Fruit fly (Drosophila melanogaster) whole organism, wandering third instar larva: Measurements from ENCODE around the gene foi.

Experiments
- Abd-B ChIP-seq: fragments of >200 bp; optimal IDR thresholded peaks from 2 replicates; lab custom pipeline; 2017; ENCODE audit warnings: missing biosample characterization, missing genetic modification characterization
- CG32264 ChIP-seq: fragments of 200-800 bp; sonication (Bioruptor generic); optimal IDR thresholded peaks from 2 replicates; lab custom pipeline; 2016; ENCODE audit warnings: missing biosample characterization, missing genetic modification characterization
- CG9705 ChIP-seq: fragments of 200-800 bp; sonication (Bioruptor generic); optimal IDR thresholded peaks from 2 replicates; lab custom pipeline; 2018; ENCODE audit warnings: missing biosample characterization, mild to moderate bottlenecking, missing genetic modification characterization
- CrebA ChIP-seq: fragments of 200-800 bp; sonication (Bioruptor generic); optimal IDR thresholded peaks from 2 replicates; lab custom pipeline; 2016; ENCODE audit warnings: missing biosample characterization, mild to moderate bottlenecking, missing genetic modification characterization, borderline replicate concordance
- Dfd ChIP-seq: fragments of >200 bp; optimal IDR thresholded peaks from 2 replicates; lab custom pipeline; 2017; ENCODE audit warnings: missing biosample characterization, missing genetic modification characterization
- Dif ChIP-seq: fragments of 200-275, 200-300 bp; sonication (Bioruptor generic); optimal IDR thresholded peaks from 2 replicates; lab custom pipeline; 2018; ENCODE audit warnings: missing biosample characterization, missing genetic modification characterization; ENCODE audit not compliant: partially characterized antibody
- HLH106 ChIP-seq: fragments of 200-800 bp; optimal IDR thresholded peaks from 3 replicates; lab custom pipeline; 2019; ENCODE audit warnings: missing biosample characterization, mild to moderate bottlenecking, missing genetic modification characterization, moderate library complexity
- Hnf4 ChIP-seq: fragments of 200-800 bp; sonication (Bioruptor generic); optimal IDR thresholded peaks from 2 replicates; lab custom pipeline; 2016; ENCODE audit warnings: missing biosample characterization, mild to moderate bottlenecking, missing genetic modification characterization
- Hr78 ChIP-seq: fragments of >200 bp; optimal IDR thresholded peaks from 2 replicates; lab custom pipeline; 2017; ENCODE audit warnings: missing biosample characterization, missing genetic modification characterization
- Hr83 ChIP-seq: fragments of 200-300 bp; sonication (Bioruptor generic); optimal IDR thresholded peaks from 2 replicates; lab custom pipeline; 2016; ENCODE audit warnings: missing biosample characterization, mild to moderate bottlenecking, missing genetic modification characterization, moderate library complexity; ENCODE audit not compliant: poor library complexity, severe bottlenecking
- Mio ChIP-seq: sonication (Bioruptor generic); optimal IDR thresholded peaks from 2 replicates; lab custom pipeline; 2016; ENCODE audit warnings: missing biosample characterization, missing genetic modification characterization
- Myc ChIP-seq: fragments of >200 bp; optimal IDR thresholded peaks from 2 replicates; lab custom pipeline; 2017
- N ChIP-seq: fragments of >200 bp; optimal IDR thresholded peaks from 2 replicates; lab custom pipeline; 2018; ENCODE audit warnings: missing biosample characterization, missing external identifiers, missing genetic modification characterization
- OdsH ChIP-seq: fragments of 200-800 bp; sonication (Bioruptor generic); optimal IDR thresholded peaks from 2 replicates; lab custom pipeline; 2016; ENCODE audit warnings: missing biosample characterization, mild to moderate bottlenecking, missing genetic modification characterization
- Rel ChIP-seq, 2 experiments: fragments of 200-800 bp; sonication (Bioruptor generic) in 1 of 2; optimal IDR thresholded peaks; 2 replicates in 1 of 2; 3 replicates in 1 of 2; lab custom pipeline; 2016 to 2019; ENCODE audit warnings: mild to moderate bottlenecking in 2 of 2, missing biosample characterization in 2 of 2, missing genetic modification characterization in 2 of 2, moderate library complexity in 1 of 2
- Sp1 ChIP-seq: fragments of 200-800 bp; sonication (Bioruptor generic); optimal IDR thresholded peaks from 3 replicates; lab custom pipeline; 2019; ENCODE audit warnings: missing biosample characterization, mild to moderate bottlenecking, missing genetic modification characterization, moderate library complexity
- Vsx2 ChIP-seq: fragments of 200-300, 225-300 bp; sonication (Bioruptor generic); optimal IDR thresholded peaks from 2 replicates; lab custom pipeline; 2018; ENCODE audit warnings: missing biosample characterization, missing genetic modification characterization; ENCODE audit not compliant: partially characterized antibody
- br ChIP-seq: fragments of 200-800 bp; sonication (Bioruptor generic); optimal IDR thresholded peaks from 2 replicates; lab custom pipeline; 2016; ENCODE audit warnings: missing biosample characterization, missing genetic modification characterization
- brk ChIP-seq: fragments of 200-800 bp; sonication (Bioruptor generic); optimal IDR thresholded peaks from 2 replicates; lab custom pipeline; 2016; ENCODE audit warnings: missing biosample characterization, mild to moderate bottlenecking, missing genetic modification characterization
- dl ChIP-seq, 2 experiments: fragments of 175-275, 200-275 bp in 1 of 2; fragments of 200-275 bp in 1 of 2; sonication (Bioruptor generic); optimal IDR thresholded peaks; lab custom pipeline; 2018; ENCODE audit warnings: mild to moderate bottlenecking in 2 of 2, missing biosample characterization in 2 of 2, missing genetic modification characterization in 2 of 2, moderate library complexity in 2 of 2; ENCODE audit not compliant: partially characterized antibody in 2 of 2, insufficient read depth in 1 of 2
- dmrt93B ChIP-seq: fragments of 200-800 bp; sonication (Bioruptor generic); optimal IDR thresholded peaks from 2 replicates; lab custom pipeline; 2018; ENCODE audit warnings: missing biosample characterization, mild to moderate bottlenecking, missing genetic modification characterization
- dsf ChIP-seq: sonication (Bioruptor generic); optimal IDR thresholded peaks from 2 replicates; lab custom pipeline; 2016; ENCODE audit warnings: missing biosample characterization, missing genetic modification characterization, borderline replicate concordance
- ey ChIP-seq: fragments of 200-800 bp; sonication (Bioruptor generic); optimal IDR thresholded peaks from 2 replicates; lab custom pipeline; 2016; ENCODE audit warnings: missing biosample characterization, missing genetic modification characterization
- foxo ChIP-seq, 2 experiments: fragments of 200-800 bp; sonication (Bioruptor generic); optimal IDR thresholded peaks; 2 replicates in 1 of 2; 3 replicates in 1 of 2; lab custom pipeline; 2016 to 2017; ENCODE audit warnings: missing biosample characterization in 2 of 2, missing genetic modification characterization in 2 of 2
- fru ChIP-seq: fragments of 200-800 bp; sonication (Bioruptor generic); optimal IDR thresholded peaks from 3 replicates; lab custom pipeline; 2016; ENCODE audit warnings: missing biosample characterization, mild to moderate bottlenecking, missing genetic modification characterization
- h ChIP-seq: fragments of 200-800 bp; sonication (Bioruptor generic); optimal IDR thresholded peaks from 3 replicates; lab custom pipeline; 2016; ENCODE audit warnings: missing biosample characterization, mild to moderate bottlenecking, missing genetic modification characterization
- jim ChIP-seq: fragments of 175-275, 200-325 bp; sonication (Bioruptor generic); optimal IDR thresholded peaks from 2 replicates; lab custom pipeline; 2016; ENCODE audit warnings: missing biosample characterization, mild to moderate bottlenecking, missing genetic modification characterization
- lola ChIP-seq: fragments of >200 bp; optimal IDR thresholded peaks from 2 replicates; lab custom pipeline; 2017; ENCODE audit warnings: missing biosample characterization, missing genetic modification characterization
- pan ChIP-seq: fragments of >200 bp; optimal IDR thresholded peaks from 2 replicates; lab custom pipeline; 2017
- psq ChIP-seq: fragments of 200-800 bp; sonication (Bioruptor generic); optimal IDR thresholded peaks from 3 replicates; lab custom pipeline; 2017; ENCODE audit warnings: missing biosample characterization, mild to moderate bottlenecking, missing genetic modification characterization, moderate library complexity
- rgr ChIP-seq: fragments of 200-800 bp; sonication (Bioruptor generic); optimal IDR thresholded peaks from 3 replicates; lab custom pipeline; 2016; ENCODE audit warnings: missing biosample characterization, mild to moderate bottlenecking, missing genetic modification characterization
- sage ChIP-seq: fragments of 200-800 bp; sonication (Bioruptor generic); optimal IDR thresholded peaks from 2 replicates; lab custom pipeline; 2016; ENCODE audit warnings: missing biosample characterization, mild to moderate bottlenecking, missing genetic modification characterization
- sv ChIP-seq: fragments of 200-800 bp; sonication (Bioruptor generic); optimal IDR thresholded peaks from 3 replicates; lab custom pipeline; 2016; ENCODE audit warnings: missing biosample characterization, missing genetic modification characterization
- tai ChIP-seq: sonication (Bioruptor generic); optimal IDR thresholded peaks from 2 replicates; lab custom pipeline; 2016; ENCODE audit warnings: missing biosample characterization, missing genetic modification characterization
- usp ChIP-seq: fragments of >200 bp; optimal IDR thresholded peaks from 2 replicates; lab custom pipeline; 2017; ENCODE audit warnings: missing biosample characterization, missing genetic modification characterization
- woc ChIP-seq: sonication (Bioruptor generic); optimal IDR thresholded peaks from 2 replicates; lab custom pipeline; 2016; ENCODE audit warnings: missing biosample characterization, mild to moderate bottlenecking, missing genetic modification characterization

Gene foi

dm6 chr3L:8524816-8525625 is at the start of gene foi, which contains the start of gene GstO1:
TSS of gene foi (plus strand) at chr3L:8525244.
TSS of gene GstO1 (minus strand) at chr3L:8524866.
- TF ChIP-seq usp (no peak), psq (GFP tag; lab: Kevin White, UChicago) (peak; percentile 35), tai (GFP tag; lab: Kevin White, UChicago) (no peak), Dfd (GFP tag; lab: Kevin White, UChicago) (no peak), CG9705 (no peak), N (GFP tag; lab: Kevin White, UChicago) (no peak), Abd-B (GFP tag; lab: Kevin White, UChicago) (no peak), sage (GFP tag; lab: Kevin White, UChicago) (peak; percentile 17), woc (GFP tag; lab: Kevin White, UChicago) (no peak), br (GFP tag; lab: Kevin White, UChicago) (no peak), brk (GFP tag; lab: Kevin White, UChicago) (no peak), OdsH (no peak), sv (peak; percentile 18), Hr78 (GFP tag; lab: Kevin White, UChicago) (no peak), lola (no peak), ey (GFP tag; lab: Kevin White, UChicago) (no peak), fru (peak; percentile 33), pan (lab: Kevin White, UChicago) (no peak), h (GFP tag; lab: Kevin White, UChicago) (peak; percentile 45), rgr (peak; percentile 31), jim (no peak), CrebA (GFP tag; lab: Kevin White, UChicago) (no peak), Vsx2 (GFP tag; lab: Kevin White, UChicago) (no peak), Dif (GFP tag; lab: Kevin White, UChicago) (peak; percentile 19), Mio (GFP tag; lab: Kevin White, UChicago) (no peak), Myc (lab: Kevin White, UChicago) (no peak), dl (GFP tag; optimal IDR thresholded peaks at IDR 0.05; lab: Kevin White, UChicago; ENCODE audit: insufficient read depth in 1 of 2, partially characterized antibody in 2 of 2) (no peak), foxo (GFP tag; optimal IDR thresholded peaks at IDR 0.05; lab: Kevin White, UChicago) (peak in 1 of 2 experiments; percentile 42), dmrt93B (GFP tag; lab: Kevin White, UChicago) (no peak), Hr83 (GFP tag; lab: Kevin White, UChicago) (peak; percentile 83), Rel (GFP tag; optimal IDR thresholded peaks at IDR 0.05; lab: Kevin White, UChicago) (no peak), Rel (tag; optimal IDR thresholded peaks at IDR 0.05; lab: Kevin White, UChicago) (peak; percentile 12), HLH106 (tag; lab: Kevin White, UChicago) (peak; percentile 52), Sp1 (GFP tag; lab: Kevin White, UChicago) (peak; percentile 21), dsf (GFP tag; lab: Kevin White, UChicago) (no peak), Hnf4 (GFP tag; lab: Kevin White, UChicago) (peak; percentile 33), CG32264 (GFP tag; lab: Kevin White, UChicago) (no peak)

DNA sequence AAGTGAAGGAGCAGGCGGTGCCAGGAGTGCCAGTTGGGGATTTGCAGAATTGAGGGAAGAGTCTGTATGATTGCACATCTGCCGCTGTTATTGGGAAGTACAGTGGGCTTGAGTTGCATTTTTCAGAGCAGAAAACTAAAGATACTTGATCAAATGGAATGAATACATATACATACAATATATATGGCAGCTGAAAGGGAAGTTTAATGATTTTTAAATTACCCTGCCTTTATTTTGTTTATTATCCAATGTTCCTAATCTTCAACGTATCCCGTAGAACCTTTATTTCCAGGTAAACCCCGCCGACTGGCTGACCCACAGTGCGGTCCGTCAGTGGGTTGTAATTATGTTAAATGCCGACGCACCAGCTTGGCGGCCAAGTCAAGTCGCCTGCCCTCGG is 44.1 kb upstream of the foi start:
- TF ChIP-seq Dfd (GFP tag; lab: Kevin White, UChicago) (no peak), CG32264 (GFP tag; lab: Kevin White, UChicago) (no peak), N (GFP tag; lab: Kevin White, UChicago) (no peak), foxo (GFP tag; optimal IDR thresholded peaks at IDR 0.05; lab: Kevin White, UChicago) (peak in 1 of 2 experiments; percentile 4), fru (peak; percentile 34), brk (GFP tag; lab: Kevin White, UChicago) (no peak), Myc (lab: Kevin White, UChicago) (no peak), Mio (GFP tag; lab: Kevin White, UChicago) (no peak), jim (no peak), h (GFP tag; lab: Kevin White, UChicago) (peak; percentile 18), tai (GFP tag; lab: Kevin White, UChicago) (no peak), HLH106 (tag; lab: Kevin White, UChicago) (peak; percentile 4), woc (GFP tag; lab: Kevin White, UChicago) (peak; percentile 60), br (GFP tag; lab: Kevin White, UChicago) (no peak)
